Worm (Caenorhabditis elegans) whole organism, L3 larva: ENCODE measurements around the gene rfp-1.

ENCODE experiments used
- R02D3.7 ChIP-seq: fragments of 150-350 bp; optimal IDR thresholded peaks from 2 replicates; lab custom pipeline; 2014; ENCODE audit warnings: missing biosample characterization, missing genetic modification characterization
- ZK546.5 ChIP-seq: sonication (generic microtip); optimal IDR thresholded peaks from 2 replicates; lab custom pipeline; 2017; ENCODE audit warnings: missing biosample characterization, missing genetic modification characterization
- aly-2 ChIP-seq: fragments of 150-350 bp; optimal IDR thresholded peaks from 2 replicates; lab custom pipeline; 2014; ENCODE audit warnings: missing biosample characterization, missing genetic modification characterization
- ceh-16 ChIP-seq: sonication (generic microtip); optimal IDR thresholded peaks from 2 replicates; lab custom pipeline; 2017; ENCODE audit warnings: missing biosample characterization, missing genetic modification characterization
- ceh-9 ChIP-seq: sonication (generic microtip); optimal IDR thresholded peaks from 2 replicates; lab custom pipeline; 2018; ENCODE audit warnings: missing biosample characterization, missing genetic modification characterization
- egl-27 ChIP-seq: sonication (generic microtip); optimal IDR thresholded peaks from 4 replicates; lab custom pipeline; 2017; ENCODE audit warnings: missing biosample characterization, missing genetic modification reagents, missing genetic modification characterization
- egl-5 ChIP-seq: fragments of 150-350 bp; optimal IDR thresholded peaks from 2 replicates; lab custom pipeline; 2017; ENCODE audit warnings: missing biosample characterization, missing genetic modification reagents, missing genetic modification characterization, inconsistent platforms
- elt-1 ChIP-seq: fragments of 150-350 bp; optimal IDR thresholded peaks from 2 replicates; lab custom pipeline; 2014; ENCODE audit warnings: missing biosample characterization, missing genetic modification characterization
- elt-2 ChIP-seq: sonication (generic microtip); optimal IDR thresholded peaks from 2 replicates; lab custom pipeline; 2016; ENCODE audit warnings: missing genetic modification reagents, mild to moderate bottlenecking, missing genetic modification characterization, missing compliant biosample characterization
- elt-3 ChIP-seq, 3 experiments: fragments of 150-350 bp in 1 of 3; sonication (generic microtip) in 2 of 3; optimal IDR thresholded peaks; 2 replicates in 2 of 3; 4 replicates in 1 of 3; lab custom pipeline; 2014 to 2017; ENCODE audit warnings: missing biosample characterization in 3 of 3, missing genetic modification characterization in 3 of 3
- fkh-10 ChIP-seq: sonication (generic microtip); optimal IDR thresholded peaks from 2 replicates; lab custom pipeline; 2017; ENCODE audit warnings: missing biosample characterization, missing genetic modification reagents, missing genetic modification characterization
- hmg-11 ChIP-seq: sonication (generic microtip); optimal IDR thresholded peaks from 2 replicates; lab custom pipeline; 2016; ENCODE audit warnings: missing genetic modification characterization, missing compliant biosample characterization
- jun-1 ChIP-seq: fragments of 150-350 bp; optimal IDR thresholded peaks from 2 replicates; lab custom pipeline; 2014; ENCODE audit warnings: missing biosample characterization, missing genetic modification reagents, missing genetic modification characterization
- lin-39 ChIP-seq: fragments of 150-350 bp; optimal IDR thresholded peaks from 2 replicates; lab custom pipeline; 2018; ENCODE audit warnings: missing biosample characterization, missing genetic modification reagents, missing genetic modification characterization
- mdl-1 ChIP-seq: fragments of 150-350 bp; optimal IDR thresholded peaks from 2 replicates; lab custom pipeline; 2014; ENCODE audit warnings: missing biosample characterization, missing genetic modification characterization
- nfya-1 ChIP-seq: sonication (generic microtip); optimal IDR thresholded peaks from 2 replicates; lab custom pipeline; 2017; ENCODE audit warnings: missing genetic modification characterization, mild to moderate bottlenecking, missing compliant biosample characterization, antibody characterized with exemption, moderate library complexity; ENCODE audit not compliant: insufficient read depth
- nhr-11 ChIP-seq: fragments of 150-350 bp; optimal IDR thresholded peaks from 2 replicates; lab custom pipeline; 2014; ENCODE audit warnings: missing biosample characterization, missing genetic modification characterization
- nhr-12 ChIP-seq: fragments of 150-350 bp; optimal IDR thresholded peaks from 2 replicates; lab custom pipeline; 2014; ENCODE audit warnings: missing biosample characterization, missing genetic modification characterization
- nhr-23 ChIP-seq: fragments of 150-350 bp; optimal IDR thresholded peaks from 2 replicates; lab custom pipeline; 2014; ENCODE audit warnings: missing biosample characterization, missing genetic modification reagents, missing genetic modification characterization
- nhr-25 ChIP-seq: sonication (generic microtip); optimal IDR thresholded peaks from 2 replicates; lab custom pipeline; 2017; ENCODE audit warnings: missing biosample characterization, missing genetic modification characterization
- nhr-43 ChIP-seq: sonication (generic microtip); optimal IDR thresholded peaks from 2 replicates; lab custom pipeline; 2016; ENCODE audit warnings: mild to moderate bottlenecking, missing genetic modification characterization, missing compliant biosample characterization; ENCODE audit not compliant: poor library complexity, severe bottlenecking
- nhr-76 ChIP-seq: fragments of 150-350 bp; sonication (generic microtip); optimal IDR thresholded peaks from 5 replicates; lab custom pipeline; 2014; ENCODE audit warnings: missing biosample characterization, missing genetic modification characterization
- nhr-77 ChIP-seq: fragments of 150-350 bp; optimal IDR thresholded peaks from 2 replicates; lab custom pipeline; 2014; ENCODE audit warnings: missing biosample characterization, missing genetic modification characterization
- pha-4 ChIP-seq: fragments of 150-350 bp; optimal IDR thresholded peaks from 2 replicates; lab custom pipeline; 2014; ENCODE audit warnings: missing biosample characterization, missing genetic modification reagents, missing genetic modification characterization
- pqm-1 ChIP-seq: fragments of 150-350 bp; optimal IDR thresholded peaks from 2 replicates; lab custom pipeline; 2017; ENCODE audit warnings: missing biosample characterization, missing genetic modification characterization, inconsistent platforms
- sea-2 ChIP-seq: fragments of 150-350 bp; sonication (generic microtip); optimal IDR thresholded peaks from 4 replicates; lab custom pipeline; 2014; ENCODE audit warnings: missing biosample characterization, missing genetic modification reagents, missing genetic modification characterization
- snpc-4 ChIP-seq: fragments of 150-350 bp; optimal IDR thresholded peaks from 2 replicates; lab custom pipeline; 2014; ENCODE audit warnings: missing biosample characterization, missing genetic modification characterization
- unc-39 ChIP-seq: sonication (generic microtip); optimal IDR thresholded peaks from 4 replicates; lab custom pipeline; 2017; ENCODE audit warnings: missing biosample characterization, missing genetic modification characterization
- unc-62 ChIP-seq: fragments of 150-350 bp; sonication (generic microtip); optimal IDR thresholded peaks from 4 replicates; lab custom pipeline; 2014; ENCODE audit warnings: missing biosample characterization, missing genetic modification reagents, missing genetic modification characterization

The rfp-1 gene

DNA sequence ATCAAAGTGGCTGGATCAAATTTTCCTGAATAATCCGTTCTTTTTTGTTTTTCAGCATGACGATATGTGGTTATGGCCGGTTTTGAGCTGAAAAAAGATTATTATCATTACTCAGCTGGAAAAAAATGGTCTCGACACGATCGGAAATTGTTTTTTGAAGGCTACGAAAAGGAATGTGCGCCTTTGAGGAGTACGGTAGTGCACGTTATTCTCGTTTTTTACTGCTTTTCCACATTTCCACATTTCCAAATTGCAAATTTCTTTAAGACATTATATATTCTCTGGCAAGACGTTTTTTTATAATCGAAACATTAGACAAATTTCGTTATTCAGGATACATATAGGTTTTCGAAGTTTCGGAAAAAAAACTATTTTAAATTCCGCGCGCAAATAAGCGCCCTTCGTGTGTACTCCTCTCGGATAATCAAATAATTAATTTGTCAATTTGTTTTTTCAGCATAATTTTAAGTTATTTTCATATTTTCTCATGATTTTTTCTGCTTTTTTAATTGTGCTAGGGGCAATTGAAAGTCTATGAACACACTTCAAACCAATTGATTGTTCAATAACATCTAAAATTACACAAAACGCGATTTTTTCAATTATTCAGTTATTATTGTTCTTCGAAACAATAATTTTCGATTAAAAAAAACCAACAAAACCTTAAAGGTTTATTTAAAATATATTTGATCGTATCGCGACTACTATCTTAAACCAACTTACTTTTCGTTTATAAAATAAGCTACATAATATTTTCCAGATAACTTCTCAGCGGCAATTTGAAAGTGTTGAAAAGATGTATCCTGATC lies 5.0 kb downstream of the rfp-1 start, which contains the start of gene R05D3.3:
TSS of gene R05D3.3 (plus strand) at position 759 of the 809 bp plus-strand sequence.
- TF ChIP-seq ZK546.5 (no peak), egl-27 (tag; lab: Kevin White, UChicago) (no peak), nhr-76 (tag; lab: Kevin White, UChicago) (no peak), nhr-23 (no peak), ceh-16 (tag; lab: Kevin White, UChicago) (no peak), aly-2 (tag; lab: Kevin White, UChicago) (no peak), fkh-10 (GFP tag; lab: Kevin White, UChicago) (no peak), elt-2 (tag; lab: Kevin White, UChicago) (no peak), elt-3 (tag; optimal IDR thresholded peaks at IDR 0.05; lab: Kevin White, UChicago) (no peak), nhr-43 (tag; lab: Kevin White, UChicago) (no peak)
- TF ChIP-seq, all 47 proteins: peak for 0

DNA sequence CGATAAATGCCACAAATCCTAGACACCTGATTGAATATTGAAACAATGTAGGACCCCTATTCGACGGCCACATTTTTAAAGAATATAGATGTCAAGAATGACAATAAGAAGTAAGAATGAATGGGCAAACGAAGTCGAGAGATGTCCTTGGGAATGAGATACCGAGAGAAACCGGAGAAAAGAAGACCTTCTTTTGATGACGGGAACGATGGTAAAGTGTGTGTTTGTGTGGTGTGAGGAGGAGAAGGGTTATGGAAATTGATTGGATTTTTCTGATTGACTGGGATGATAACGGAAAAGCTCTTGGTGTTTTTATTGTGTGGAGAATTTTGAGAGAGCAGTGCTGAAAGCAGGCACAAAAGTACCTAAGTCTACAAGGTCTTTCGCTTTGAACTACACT lies 10.2 kb downstream of the rfp-1 start, which contains the start of gene R05D3.9:
TSS of gene R05D3.9 (minus strand) at position 101 of the 400 bp plus-strand sequence.
- peak; percentile 15 for TF ChIP-seq nhr-25 (tag; lab: Kevin White, UChicago)
- TF ChIP-seq nfya-1 (tag; lab: Kevin White, UChicago): no peak

DNA sequence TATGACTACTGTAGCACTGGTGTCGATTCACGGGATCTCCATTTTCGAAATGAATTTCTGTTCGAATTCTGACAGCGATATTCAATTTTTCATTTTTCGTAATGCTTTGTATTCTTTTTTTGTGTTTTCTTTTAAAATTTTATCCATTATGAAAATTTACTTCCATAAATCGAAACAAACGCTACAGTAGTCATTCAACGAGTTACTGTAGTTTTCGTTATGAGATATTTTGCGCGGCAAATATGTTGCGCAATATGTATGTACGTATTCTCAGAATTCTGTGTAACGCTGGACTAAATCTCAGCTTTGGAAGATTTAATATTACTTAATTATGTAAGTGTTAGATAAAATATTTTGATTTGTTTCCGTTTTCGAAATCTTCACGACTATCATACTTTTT lies 10.8 kb downstream of the rfp-1 start:
- TF ChIP-seq elt-3 (tag; optimal IDR thresholded peaks at IDR 0.05; lab: Kevin White, UChicago): no peak
- no peak for TF ChIP-seq R02D3.7
- no peak for TF ChIP-seq ZK546.5
- TF ChIP-seq lin-39 (tag; lab: Kevin White, UChicago): no peak
- no peak for TF ChIP-seq egl-27 (tag; lab: Kevin White, UChicago)
- no peak for TF ChIP-seq unc-39 (tag; lab: Kevin White, UChicago)
- TF ChIP-seq nhr-12 (tag; lab: Kevin White, UChicago): no peak
- TF ChIP-seq nhr-77 (tag; lab: Kevin White, UChicago): no peak
- TF ChIP-seq ceh-9 (tag; lab: Kevin White, UChicago): no peak
- no peak for TF ChIP-seq egl-5 (tag; lab: Kevin White, UChicago)

DNA sequence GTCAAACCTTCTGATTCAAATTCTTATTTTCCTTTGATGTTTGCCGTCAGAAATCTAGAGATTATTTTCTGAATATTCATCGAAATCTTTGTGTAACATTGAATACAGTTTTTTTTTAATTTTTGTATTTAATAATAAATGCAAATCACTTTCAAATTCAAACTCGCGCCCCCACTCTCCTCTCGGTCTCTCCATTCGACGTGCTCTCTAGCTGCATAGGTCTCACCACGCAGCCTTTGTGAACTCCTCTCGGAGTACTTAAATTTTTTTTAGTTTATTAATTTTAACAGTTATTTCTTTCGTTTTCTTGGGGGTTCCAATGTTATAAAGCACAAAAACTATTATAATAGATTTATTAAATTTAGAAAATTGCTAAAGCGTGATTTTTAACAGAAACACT lies 11.8 kb downstream of the rfp-1 start:
- no peak for TF ChIP-seq nhr-77 (tag; lab: Kevin White, UChicago)

DNA sequence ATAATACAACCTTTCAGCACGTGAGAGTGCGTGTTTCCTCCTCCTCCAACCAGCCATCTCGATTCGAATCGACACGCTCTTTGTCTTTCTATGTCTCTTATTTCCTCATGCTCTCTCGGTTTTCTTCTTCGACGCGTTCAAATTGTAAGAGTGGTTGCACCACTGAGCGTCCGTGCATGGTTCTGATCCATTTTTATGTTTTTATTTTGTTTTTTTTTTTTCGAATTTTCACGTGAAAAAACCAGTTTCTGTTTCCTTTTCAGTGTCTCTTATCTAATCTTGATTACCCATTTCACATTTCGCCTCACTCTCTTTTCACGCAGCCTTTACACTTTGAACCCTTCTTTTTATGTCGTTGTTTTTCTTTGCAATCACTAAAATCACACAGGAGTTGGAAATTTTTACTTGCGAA lies 12.4 kb downstream of the rfp-1 start:
- no peak for TF ChIP-seq unc-62 (GFP tag; lab: Kevin White, UChicago)
- peak; percentile 14 for TF ChIP-seq pqm-1 (tag; lab: Kevin White, UChicago)
- TF ChIP-seq nfya-1 (tag; lab: Kevin White, UChicago): peak; percentile 88
- no peak for TF ChIP-seq sea-2 (GFP tag; lab: Kevin White, UChicago)
- peak; percentile 70 for TF ChIP-seq elt-1 (tag; lab: Kevin White, UChicago)
- no peak for TF ChIP-seq nhr-11 (tag; lab: Kevin White, UChicago)
- TF ChIP-seq egl-5 (tag; lab: Kevin White, UChicago): peak; percentile 59
- peak; percentile 55 for TF ChIP-seq mdl-1
- TF ChIP-seq pha-4 (tag; lab: Kevin White, UChicago): peak; percentile 2
- peak; percentile 19 for TF ChIP-seq snpc-4
- TF ChIP-seq jun-1 (tag; lab: Kevin White, UChicago): peak; percentile 6
- TF ChIP-seq hmg-11: peak; percentile 17
- TF ChIP-seq elt-2 (tag; lab: Kevin White, UChicago): peak; percentile 85
